Worm (Caenorhabditis elegans) whole organism, L2 larva: ENCODE data around the gene C06C3.7.

ENCODE experiments used
- C34F6.9 ChIP-seq: fragments of 150-350 bp; optimal IDR thresholded peaks from 2 replicates; lab custom pipeline; 2014; ENCODE audit warnings: missing biosample characterization, missing genetic modification characterization
- F13H6.1 ChIP-seq: sonication (generic microtip); optimal IDR thresholded peaks from 2 replicates; lab custom pipeline; 2016; ENCODE audit warnings: missing genetic modification characterization, missing compliant biosample characterization
- R02D3.7 ChIP-seq: fragments of 150-350 bp; optimal IDR thresholded peaks from 2 replicates; lab custom pipeline; 2014; ENCODE audit warnings: missing biosample characterization, missing genetic modification characterization
- Y55F3AM.14 ChIP-seq: fragments of 200-800 bp; sonication (Bioruptor generic); optimal IDR thresholded peaks from 2 replicates; lab custom pipeline; 2018; ENCODE audit warnings: mild to moderate bottlenecking, missing genetic modification characterization, missing compliant biosample characterization
- ZK546.5 ChIP-seq: sonication (generic microtip); optimal IDR thresholded peaks from 2 replicates; lab custom pipeline; 2017; ENCODE audit warnings: missing biosample characterization, missing genetic modification characterization
- alr-1 ChIP-seq: fragments of 150-350 bp; optimal IDR thresholded peaks from 2 replicates; lab custom pipeline; 2014; ENCODE audit warnings: missing biosample characterization, missing genetic modification characterization
- aly-2 ChIP-seq: fragments of 150-350 bp; optimal IDR thresholded peaks from 2 replicates; lab custom pipeline; 2014; ENCODE audit warnings: missing biosample characterization, missing genetic modification characterization
- ama-1 ChIP-seq: fragments of 150-350 bp; optimal IDR thresholded peaks from 2 replicates; lab custom pipeline; 2018; ENCODE audit warnings: inconsistent platforms
- ceh-16 ChIP-seq: fragments of 150-350 bp; optimal IDR thresholded peaks from 2 replicates; lab custom pipeline; 2014; ENCODE audit warnings: missing biosample characterization, missing genetic modification characterization
- ceh-82 ChIP-seq: fragments of 150-350 bp; optimal IDR thresholded peaks from 2 replicates; lab custom pipeline; 2014; ENCODE audit warnings: missing biosample characterization, missing genetic modification characterization
- crh-2 ChIP-seq: sonication (generic microtip); optimal IDR thresholded peaks from 2 replicates; lab custom pipeline; 2017; ENCODE audit warnings: missing biosample characterization, missing genetic modification characterization
- elt-1 ChIP-seq: fragments of 150-350 bp; optimal IDR thresholded peaks from 2 replicates; lab custom pipeline; 2014; ENCODE audit warnings: missing biosample characterization, missing genetic modification characterization
- elt-3 ChIP-seq: sonication (generic microtip); optimal IDR thresholded peaks from 2 replicates; lab custom pipeline; 2017; ENCODE audit warnings: missing biosample characterization, missing genetic modification characterization
- fos-1 ChIP-seq: fragments of 150-350 bp; optimal IDR thresholded peaks from 2 replicates; lab custom pipeline; 2014; ENCODE audit warnings: missing biosample characterization, missing genetic modification characterization
- gmeb-1 ChIP-seq: fragments of 150-350 bp; optimal IDR thresholded peaks from 2 replicates; lab custom pipeline; 2014; ENCODE audit warnings: missing biosample characterization, missing genetic modification characterization
- lin-11 ChIP-seq: fragments of 150-350 bp; sonication (generic microtip); optimal IDR thresholded peaks from 2 replicates; lab custom pipeline; 2014; ENCODE audit warnings: missing biosample characterization, missing genetic modification characterization, inconsistent platforms, mixed read lengths
- lin-39 ChIP-seq: fragments of 150-350 bp; optimal IDR thresholded peaks from 2 replicates; lab custom pipeline; 2014; ENCODE audit warnings: missing biosample characterization, missing genetic modification reagents, missing genetic modification characterization
- lsy-2 ChIP-seq, 2 experiments: fragments of 150-350 bp in 1 of 2; sonication (generic microtip) in 1 of 2; optimal IDR thresholded peaks; 2 replicates each; lab custom pipeline; 2014 to 2017; ENCODE audit warnings: missing biosample characterization in 2 of 2, missing genetic modification characterization in 2 of 2
- mab-5 ChIP-seq: fragments of 150-350 bp; optimal IDR thresholded peaks from 2 replicates; lab custom pipeline; 2014; ENCODE audit warnings: missing biosample characterization, missing genetic modification characterization
- mbf-1 ChIP-seq: sonication (generic microtip); optimal IDR thresholded peaks from 2 replicates; lab custom pipeline; 2017; ENCODE audit warnings: missing biosample characterization, missing genetic modification characterization
- mdl-1 ChIP-seq, 2 experiments: fragments of 150-350 bp in 1 of 2; sonication (generic microtip) in 1 of 2; optimal IDR thresholded peaks; 2 replicates each; lab custom pipeline; 2017; ENCODE audit warnings: missing biosample characterization in 2 of 2, missing genetic modification characterization in 2 of 2
- nhr-10 ChIP-seq: sonication (generic microtip); optimal IDR thresholded peaks from 2 replicates; lab custom pipeline; 2017; ENCODE audit warnings: missing biosample characterization, missing genetic modification characterization
- nhr-11 ChIP-seq: fragments of 150-350 bp; optimal IDR thresholded peaks from 2 replicates; lab custom pipeline; 2014; ENCODE audit warnings: missing biosample characterization, missing genetic modification characterization
- nhr-129 ChIP-seq: fragments of 150-350 bp; optimal IDR thresholded peaks from 2 replicates; lab custom pipeline; 2014; ENCODE audit warnings: missing biosample characterization, missing genetic modification characterization
- nhr-21 ChIP-seq: fragments of 150-350 bp; optimal IDR thresholded peaks from 2 replicates; lab custom pipeline; 2014; ENCODE audit warnings: missing biosample characterization, missing genetic modification characterization
- nhr-23 ChIP-seq: fragments of 150-350 bp; optimal IDR thresholded peaks from 2 replicates; lab custom pipeline; 2014; ENCODE audit warnings: missing biosample characterization, missing genetic modification reagents, missing genetic modification characterization
- nhr-77 ChIP-seq: fragments of 150-350 bp; optimal IDR thresholded peaks from 2 replicates; lab custom pipeline; 2014; ENCODE audit warnings: missing biosample characterization, missing genetic modification characterization
- peb-1 ChIP-seq: fragments of 150-350 bp; optimal IDR thresholded peaks from 2 replicates; lab custom pipeline; 2014; ENCODE audit warnings: missing biosample characterization, missing genetic modification characterization
- sem-4 ChIP-seq: fragments of 150-350 bp; optimal IDR thresholded peaks from 2 replicates; lab custom pipeline; 2014; ENCODE audit warnings: missing biosample characterization, missing genetic modification reagents, missing genetic modification characterization
- sma-9 ChIP-seq, 2 experiments: fragments of 150-350 bp in 1 of 2; sonication (generic microtip) in 1 of 2; optimal IDR thresholded peaks; 2 replicates each; lab custom pipeline; 2014 to 2016; ENCODE audit warnings: missing genetic modification characterization in 2 of 2, mild to moderate bottlenecking in 1 of 2, missing biosample characterization in 1 of 2, missing compliant biosample characterization in 1 of 2, missing genetic modification reagents in 1 of 2, moderate library complexity in 1 of 2
- snpc-4 ChIP-seq: fragments of 150-350 bp; optimal IDR thresholded peaks from 2 replicates; lab custom pipeline; 2014; ENCODE audit warnings: missing biosample characterization, missing genetic modification characterization
- unc-39 ChIP-seq: fragments of 150-350 bp; optimal IDR thresholded peaks from 2 replicates; lab custom pipeline; 2014; ENCODE audit warnings: missing biosample characterization, missing genetic modification characterization
- unc-55 ChIP-seq: fragments of 150-350 bp; sonication (generic microtip); optimal IDR thresholded peaks from 3 replicates; lab custom pipeline; 2014; ENCODE audit warnings: missing biosample characterization, missing genetic modification reagents, missing genetic modification characterization
- unc-62 ChIP-seq: fragments of 150-350 bp; optimal IDR thresholded peaks from 2 replicates; lab custom pipeline; 2014; ENCODE audit warnings: missing biosample characterization, missing genetic modification reagents, missing genetic modification characterization
- zag-1 ChIP-seq: fragments of 150-350 bp; optimal IDR thresholded peaks from 2 replicates; lab custom pipeline; 2014; ENCODE audit warnings: missing biosample characterization, missing genetic modification characterization
- ztf-1 ChIP-seq: fragments of 200-800 bp; sonication (Bioruptor generic); conservative IDR thresholded peaks from 2 replicates; pipeline ENCODE4 v1.3.6; 2022; ENCODE audit warnings: missing genetic modification characterization, missing compliant biosample characterization
- ztf-11 ChIP-seq: sonication (generic microtip); optimal IDR thresholded peaks from 2 replicates; lab custom pipeline; 2017; ENCODE audit warnings: missing biosample characterization, missing genetic modification characterization
- ztf-4 ChIP-seq: fragments of 150-350 bp; optimal IDR thresholded peaks from 2 replicates; lab custom pipeline; 2014; ENCODE audit warnings: missing biosample characterization, missing genetic modification characterization

The C06C3.7 gene

DNA sequence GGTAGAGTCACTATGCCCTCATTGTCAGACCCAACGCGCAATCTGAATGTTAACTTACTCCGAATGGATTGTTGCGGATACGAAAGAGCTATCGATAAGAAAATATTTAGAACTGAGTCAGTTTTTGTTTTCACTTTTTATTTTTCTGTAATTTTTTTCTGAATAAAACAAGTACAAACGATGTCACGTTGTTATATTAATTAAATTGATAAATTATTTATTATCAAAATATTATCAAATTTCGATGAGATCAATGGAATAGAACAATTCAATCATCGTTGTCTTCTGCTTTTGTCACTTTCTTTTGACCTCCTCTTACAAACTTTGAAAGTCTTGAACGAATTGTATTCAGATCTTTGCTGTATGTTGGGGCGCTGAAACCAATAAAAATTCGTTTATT lies 21.7 kb downstream of the C06C3.7 start, which contains the start of gene mpz-6:
Gene mpz-6, minus strand, starts transcription at position 101 of the 400 bp plus-strand sequence.
- no peak for TF ChIP-seq zag-1 (tag; lab: Kevin White, UChicago)
- no peak for TF ChIP-seq ztf-11
- no peak for TF ChIP-seq ztf-1 (GFP tag; lab: Robert Waterston, UW)
- no peak for TF ChIP-seq sma-9 (GFP tag; optimal IDR thresholded peaks at IDR 0.05; lab: Kevin White, UChicago)
- no peak for TF ChIP-seq sma-9 (tag; optimal IDR thresholded peaks at IDR 0.05; lab: Kevin White, UChicago)
- TF ChIP-seq mbf-1 (tag; lab: Kevin White, UChicago) = no peak
- no peak for TF ChIP-seq C34F6.9 (tag; lab: Kevin White, UChicago)
- no peak for TF ChIP-seq ceh-82

DNA sequence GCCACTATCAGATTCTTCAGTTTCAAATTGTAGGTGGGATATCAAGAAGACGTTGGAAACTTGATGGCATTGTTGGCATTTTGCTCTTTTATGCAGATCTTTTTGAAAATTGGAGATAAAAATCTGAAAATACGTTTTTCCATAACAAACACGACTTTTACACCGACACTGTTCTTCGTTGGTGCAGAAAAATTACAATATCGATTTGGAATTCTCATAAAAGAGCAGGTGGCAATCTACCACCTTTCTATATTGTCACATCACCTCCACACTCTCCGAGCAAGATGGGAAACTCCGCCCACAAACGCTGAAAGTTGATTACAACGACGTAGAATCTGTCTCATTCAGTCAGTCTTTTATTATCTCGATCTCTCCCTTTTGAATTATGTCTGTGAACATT lies 22.1 kb downstream of the C06C3.7 start, which contains the start of gene arrd-2:
Gene arrd-2, plus strand, starts transcription at position 301 of the 400 bp plus-strand sequence.
- TF ChIP-seq ZK546.5 (tag; lab: Kevin White, UChicago) (no peak), sma-9 (GFP tag; optimal IDR thresholded peaks at IDR 0.05; lab: Kevin White, UChicago) (no peak), sma-9 (tag; optimal IDR thresholded peaks at IDR 0.05; lab: Kevin White, UChicago) (no peak), Y55F3AM.14 (GFP tag; lab: Kevin White, UChicago) (no peak), R02D3.7 (tag; lab: Kevin White, UChicago) (no peak), sem-4 (tag; lab: Kevin White, UChicago) (no peak), elt-3 (tag; lab: Kevin White, UChicago) (no peak), lin-39 (tag; lab: Kevin White, UChicago) (no peak), unc-55 (GFP tag; lab: Kevin White, UChicago) (no peak), unc-39 (tag; lab: Kevin White, UChicago) (no peak)

- no peak for TF ChIP-seq F13H6.1 (tag; lab: Kevin White, UChicago)
- TF ChIP-seq ama-1 (lab: Kevin White, UChicago) = no peak
- TF ChIP-seq nhr-10 = no peak
- TF ChIP-seq zag-1 (tag; lab: Kevin White, UChicago) = no peak
- no peak for TF ChIP-seq aly-2 (tag; lab: Kevin White, UChicago)
- TF ChIP-seq C34F6.9 (tag; lab: Kevin White, UChicago) = no peak
- TF ChIP-seq mdl-1 (tag; optimal IDR thresholded peaks at IDR 0.05; lab: Kevin White, UChicago) = no peak
- no peak for TF ChIP-seq lin-11
- no peak for TF ChIP-seq mbf-1 (tag; lab: Kevin White, UChicago)
- TF ChIP-seq ceh-16 (tag; lab: Kevin White, UChicago) = no peak
- TF ChIP-seq elt-1 = no peak
- TF ChIP-seq ztf-4 (tag; lab: Kevin White, UChicago) = no peak
- TF ChIP-seq R02D3.7 (tag; lab: Kevin White, UChicago) = no peak
- no peak for TF ChIP-seq peb-1
- no peak for TF ChIP-seq crh-2 (tag; lab: Kevin White, UChicago)
- TF ChIP-seq ztf-11 = no peak
- no peak for TF ChIP-seq ztf-1 (GFP tag; lab: Robert Waterston, UW)
- TF ChIP-seq lsy-2 (tag; optimal IDR thresholded peaks at IDR 0.05; lab: Kevin White, UChicago) = no peak
- no peak for TF ChIP-seq elt-3 (tag; lab: Kevin White, UChicago)
- no peak for TF ChIP-seq snpc-4 (tag; lab: Kevin White, UChicago)
- TF ChIP-seq, all 48 proteins: peak for 0
Measured at ce11 chrII:9411497-9411896, 26.2 kb downstream of the C06C3.7 start, which contains the start of gene M176.9. Gene M176.9 (minus strand): TSS chrII:9411597.

- peak; percentile 94 for TF ChIP-seq fos-1 (tag; lab: Kevin White, UChicago)
- TF ChIP-seq gmeb-1 (tag; lab: Kevin White, UChicago) = peak; percentile 7
- no peak for TF ChIP-seq R02D3.7 (tag; lab: Kevin White, UChicago)
- peak; percentile 18 for TF ChIP-seq sma-9 (GFP tag; optimal IDR thresholded peaks at IDR 0.05; lab: Kevin White, UChicago)
- TF ChIP-seq sma-9 (tag; optimal IDR thresholded peaks at IDR 0.05; lab: Kevin White, UChicago) = no peak
Measured at ce11 chrII:9412086-9412608, 26.8 kb downstream of the C06C3.7 start, which contains the start of gene arrd-3. Gene arrd-3 (plus strand): TSS chrII:9412558.

DNA sequence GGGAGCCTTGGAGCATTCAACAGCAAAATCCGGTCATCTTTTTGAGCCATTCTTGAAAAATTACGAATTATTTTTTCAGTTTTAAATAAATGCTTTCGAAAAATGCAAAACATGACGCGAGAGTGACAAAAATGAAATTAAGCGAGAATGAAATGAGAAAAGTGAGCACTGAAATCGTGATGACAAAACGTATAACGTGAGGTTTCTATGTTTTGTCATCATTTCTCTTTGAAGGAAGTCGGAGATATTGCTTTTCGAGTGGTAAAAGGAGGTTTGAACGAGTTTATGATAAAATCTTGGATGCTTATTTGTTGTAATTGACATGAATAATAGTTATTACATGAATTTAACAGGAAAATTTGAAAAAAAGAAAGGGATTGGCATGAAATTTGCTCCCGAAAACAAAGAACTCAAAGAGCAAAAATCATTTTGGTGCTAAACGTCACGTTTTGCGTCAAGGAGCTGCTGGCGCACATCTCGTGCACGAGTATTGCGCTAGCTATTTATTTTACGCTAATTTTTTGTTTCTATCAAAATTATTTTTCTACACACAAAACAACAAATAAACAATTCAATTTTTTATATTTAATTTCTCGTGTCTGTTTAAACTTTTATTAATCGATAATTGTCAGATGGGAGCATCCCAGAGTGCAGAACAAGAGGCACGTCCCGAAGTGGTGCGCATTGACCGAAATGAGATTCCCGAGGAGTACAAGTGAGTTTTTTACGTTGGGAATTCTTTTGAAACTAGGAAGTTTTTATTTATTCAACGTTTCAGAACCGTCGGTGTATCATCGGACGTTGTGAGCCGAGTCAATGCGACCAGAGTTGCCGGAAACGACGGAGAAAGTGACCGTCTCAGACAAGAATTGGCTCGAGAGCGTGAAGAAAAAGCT lies 31.3 kb downstream of the C06C3.7 start, which contains the start of the genes gss-1 and chch-3:
Gene gss-1, minus strand, starts transcription at position 51 of the 896 bp plus-strand sequence.
Gene chch-3, plus strand, starts transcription at position 633 of the 896 bp plus-strand sequence.
- TF ChIP-seq ztf-1 (GFP tag; lab: Robert Waterston, UW) (no peak), mdl-1 (tag; optimal IDR thresholded peaks at IDR 0.05; lab: Kevin White, UChicago) (no peak), ceh-16 (tag; lab: Kevin White, UChicago) (no peak), sma-9 (GFP tag; optimal IDR thresholded peaks at IDR 0.05; lab: Kevin White, UChicago) (peak; percentile 65), sma-9 (tag; optimal IDR thresholded peaks at IDR 0.05; lab: Kevin White, UChicago) (no peak), nhr-11 (tag; lab: Kevin White, UChicago) (no peak), ZK546.5 (tag; lab: Kevin White, UChicago) (no peak), unc-39 (tag; lab: Kevin White, UChicago) (no peak), zag-1 (tag; lab: Kevin White, UChicago) (no peak), nhr-77 (tag; lab: Kevin White, UChicago) (no peak), aly-2 (tag; lab: Kevin White, UChicago) (no peak), Y55F3AM.14 (GFP tag; lab: Kevin White, UChicago) (no peak), nhr-129 (tag; lab: Kevin White, UChicago) (peak; percentile 71), elt-3 (tag; lab: Kevin White, UChicago) (no peak), R02D3.7 (tag; lab: Kevin White, UChicago) (no peak), alr-1 (tag; lab: Kevin White, UChicago) (no peak), unc-55 (GFP tag; lab: Kevin White, UChicago) (peak; percentile 75), lsy-2 (tag; optimal IDR thresholded peaks at IDR 0.05; lab: Kevin White, UChicago) (peak; percentile 56 to 85), ama-1 (lab: Kevin White, UChicago) (no peak), snpc-4 (tag; lab: Kevin White, UChicago) (peak; percentile 14), nhr-21 (tag; lab: Kevin White, UChicago) (peak; percentile 13), unc-62 (GFP tag; lab: Kevin White, UChicago) (no peak), crh-2 (tag; lab: Kevin White, UChicago) (peak; percentile 58), C34F6.9 (tag; lab: Kevin White, UChicago) (peak; percentile 85), nhr-23 (tag; lab: Kevin White, UChicago) (no peak), mab-5 (tag; lab: Kevin White, UChicago) (peak; percentile 25)
